Worm (Caenorhabditis elegans): ENCODE data around the gene cogc-8.

ce11 chrIV:275146-275545 is 34.9 kb downstream of the cogc-8 start:
- TF ChIP-seq nhr-11 (tag; optimal IDR thresholded peaks at IDR 0.05) = no peak
- no peak for TF ChIP-seq nhr-12 (tag; optimal IDR thresholded peaks at IDR 0.05)
- TF ChIP-seq C34F6.9 (tag; optimal IDR thresholded peaks at IDR 0.05) = no peak
